Worm (Caenorhabditis elegans) whole organism, early embryonic: ENCODE measurements around the gene Y45F10B.9.

ENCODE experiments used
- B0310.2 ChIP-seq: sonication (generic microtip); optimal IDR thresholded peaks from 2 replicates; lab custom pipeline; 2016; ENCODE audit warnings: mild to moderate bottlenecking, missing genetic modification characterization, missing compliant biosample characterization
- F13C5.2 ChIP-seq: sonication (generic microtip); optimal IDR thresholded peaks from 2 replicates; lab custom pipeline; 2017; ENCODE audit warnings: mild to moderate bottlenecking, missing genetic modification characterization, inconsistent platforms, missing compliant biosample characterization
- aly-1 ChIP-seq: sonication (generic microtip); optimal IDR thresholded peaks from 2 replicates; lab custom pipeline; 2016; ENCODE audit warnings: missing genetic modification characterization, missing compliant biosample characterization
- ama-1 ChIP-seq: fragments of 150-350 bp; optimal IDR thresholded peaks from 2 replicates; lab custom pipeline; 2014
- ceh-13 ChIP-seq: fragments of 200-800 bp; sonication (Bioruptor generic); optimal IDR thresholded peaks from 2 replicates; lab custom pipeline; 2018; ENCODE audit warnings: mild to moderate bottlenecking, missing genetic modification characterization, missing compliant biosample characterization
- ceh-36 ChIP-seq: sonication (generic microtip); optimal IDR thresholded peaks from 2 replicates; lab custom pipeline; 2016; ENCODE audit warnings: missing genetic modification characterization, inconsistent platforms, missing compliant biosample characterization
- ets-7 ChIP-seq: sonication (generic microtip); optimal IDR thresholded peaks from 2 replicates; lab custom pipeline; 2016; ENCODE audit warnings: missing genotype, missing genetic modification characterization, missing compliant biosample characterization
- flt-1 ChIP-seq: fragments of 200-800 bp; sonication (Bioruptor generic); IDR thresholded peaks from 2 replicates; pipeline ENCODE4 v1.3.6; 2022; ENCODE audit warnings: missing genetic modification characterization, missing compliant biosample characterization
- hmbx-1 ChIP-seq: sonication (generic microtip); optimal IDR thresholded peaks from 2 replicates; lab custom pipeline; 2016; ENCODE audit warnings: mild to moderate bottlenecking, missing genetic modification characterization, missing compliant biosample characterization
- hmg-4 ChIP-seq: fragments of 200-800 bp; sonication (Bioruptor generic); optimal IDR thresholded peaks from 2 replicates; lab custom pipeline; 2018; ENCODE audit warnings: mild to moderate bottlenecking, missing genetic modification characterization, missing compliant biosample characterization
- hnd-1 ChIP-seq: sonication (generic microtip); optimal IDR thresholded peaks from 2 replicates; lab custom pipeline; 2016; ENCODE audit warnings: missing genetic modification characterization, missing compliant biosample characterization
- pes-1 ChIP-seq: fragments of 200-800 bp; sonication (Bioruptor generic); IDR thresholded peaks from 2 replicates; pipeline ENCODE4 v1.3.6; 2022; ENCODE audit warnings: missing genetic modification reagents, missing genetic modification characterization, missing compliant biosample characterization
- scrt-1 ChIP-seq: fragments of 200-800 bp; sonication (Bioruptor generic); IDR thresholded peaks from 2 replicates; pipeline ENCODE4 v1.3.6; 2022; ENCODE audit warnings: missing genetic modification characterization, missing compliant biosample characterization
- sea-1 ChIP-seq: fragments of 200-800 bp; sonication (Bioruptor generic); conservative IDR thresholded peaks from 2 replicates; pipeline ENCODE4 v1.3.6; 2022; ENCODE audit warnings: missing genetic modification characterization, missing compliant biosample characterization
- tbx-11 ChIP-seq: fragments of 200-800 bp; sonication (Bioruptor generic); IDR thresholded peaks from 2 replicates; pipeline ENCODE4 v1.3.6; 2022; ENCODE audit warnings: missing genetic modification characterization, missing compliant biosample characterization
- tbx-37 ChIP-seq: fragments of 200-800 bp; sonication (Bioruptor generic); conservative IDR thresholded peaks from 2 replicates; pipeline ENCODE4 v1.3.6; 2022; ENCODE audit warnings: missing genetic modification reagents, missing genetic modification characterization, missing compliant biosample characterization
- tra-4 ChIP-seq: sonication (generic microtip); optimal IDR thresholded peaks from 2 replicates; lab custom pipeline; 2017; ENCODE audit warnings: missing genetic modification characterization, missing compliant biosample characterization

Gene Y45F10B.9

ce11 chrIV:13561629-13562028 is 36.1 kb downstream of the Y45F10B.9 start, which contains the start of the genes Y45F10B.13 and qui-1:
Gene Y45F10B.13 (minus strand): TSS chrIV:13561729.
Gene qui-1 (plus strand): TSS chrIV:13561861.
- no peak for TF ChIP-seq sea-1
- no peak for TF ChIP-seq ets-7
- TF ChIP-seq ama-1: no peak
- TF ChIP-seq F13C5.2 (tag; lab: Kevin White, UChicago): no peak
- TF ChIP-seq flt-1: no peak
- no peak for TF ChIP-seq tbx-37
- no peak for TF ChIP-seq aly-1
- no peak for TF ChIP-seq hnd-1
- no peak for TF ChIP-seq ceh-13
- TF ChIP-seq tra-4 (tag; lab: Kevin White, UChicago): no peak
- TF ChIP-seq pes-1 (GFP tag; lab: Robert Waterston, UW): no peak

ce11 chrIV:13559020-13559419 is 38.7 kb downstream of the Y45F10B.9 start:
- no peak for TF ChIP-seq pes-1 (GFP tag; lab: Robert Waterston, UW)
- TF ChIP-seq hmbx-1 (tag; lab: Kevin White, UChicago): no peak

ce11 chrIV:13557393-13557792 is 40.3 kb downstream of the Y45F10B.9 start:
- no peak for TF ChIP-seq F13C5.2 (tag; lab: Kevin White, UChicago)
- TF ChIP-seq tbx-37: no peak
- TF ChIP-seq scrt-1 (GFP tag; lab: Robert Waterston, UW): no peak
- no peak for TF ChIP-seq tbx-11 (GFP tag; lab: Robert Waterston, UW)
- no peak for TF ChIP-seq sea-1
- TF ChIP-seq ama-1: no peak
- no peak for TF ChIP-seq hmbx-1 (tag; lab: Kevin White, UChicago)
- TF ChIP-seq ceh-13: no peak

ce11 chrIV:13555508-13555907 is 42.2 kb downstream of the Y45F10B.9 start:
- TF ChIP-seq aly-1: no peak
- no peak for TF ChIP-seq hmg-4
- no peak for TF ChIP-seq ets-7
- TF ChIP-seq F13C5.2 (tag; lab: Kevin White, UChicago): no peak
- no peak for TF ChIP-seq ceh-36 (tag; lab: Kevin White, UChicago)
- no peak for TF ChIP-seq tbx-11 (GFP tag; lab: Robert Waterston, UW)
- TF ChIP-seq ceh-13: no peak
- TF ChIP-seq tbx-37: no peak
- no peak for TF ChIP-seq B0310.2 (tag; lab: Kevin White, UChicago)
- TF ChIP-seq hmbx-1 (tag; lab: Kevin White, UChicago): no peak
- no peak for TF ChIP-seq sea-1
- no peak for TF ChIP-seq flt-1
- TF ChIP-seq pes-1 (GFP tag; lab: Robert Waterston, UW): no peak
- no peak for TF ChIP-seq scrt-1 (GFP tag; lab: Robert Waterston, UW)
- TF ChIP-seq ama-1: no peak
- TF ChIP-seq tra-4 (tag; lab: Kevin White, UChicago): no peak
- TF ChIP-seq hnd-1: no peak

- TF ChIP-seq hmg-4 (no peak), ama-1 (no peak), hnd-1 (no peak), tra-4 (tag; lab: Kevin White, UChicago) (no peak), tbx-37 (no peak), tbx-11 (GFP tag; lab: Robert Waterston, UW) (no peak), ceh-13 (no peak), B0310.2 (tag; lab: Kevin White, UChicago) (no peak), flt-1 (no peak), F13C5.2 (tag; lab: Kevin White, UChicago) (no peak), sea-1 (no peak), aly-1 (no peak), pes-1 (GFP tag; lab: Robert Waterston, UW) (no peak), scrt-1 (GFP tag; lab: Robert Waterston, UW) (no peak), ceh-36 (tag; lab: Kevin White, UChicago) (no peak), ets-7 (no peak), hmbx-1 (tag; lab: Kevin White, UChicago) (no peak)
Measured at ce11 chrIV:13554350-13554749, 43.4 kb downstream of the Y45F10B.9 start.

- TF ChIP-seq F13C5.2 (tag; lab: Kevin White, UChicago): peak; percentile 30
- TF ChIP-seq hmg-4: no peak
- TF ChIP-seq ceh-13: no peak
- TF ChIP-seq ets-7: no peak
- TF ChIP-seq tra-4 (tag; lab: Kevin White, UChicago): no peak
- TF ChIP-seq flt-1: no peak
- TF ChIP-seq ceh-36 (tag; lab: Kevin White, UChicago): no peak
- TF ChIP-seq hnd-1: no peak
- no peak for TF ChIP-seq aly-1
- TF ChIP-seq hmbx-1 (tag; lab: Kevin White, UChicago): peak; percentile 21
- no peak for TF ChIP-seq scrt-1 (GFP tag; lab: Robert Waterston, UW)
- TF ChIP-seq pes-1 (GFP tag; lab: Robert Waterston, UW): no peak
Measured at ce11 chrIV:13549350-13549749, 48.4 kb downstream of the Y45F10B.9 start.

- TF ChIP-seq ceh-13: no peak
- no peak for TF ChIP-seq tbx-37
- TF ChIP-seq ets-7: no peak
- TF ChIP-seq hmg-4: no peak
- TF ChIP-seq tbx-11 (GFP tag; lab: Robert Waterston, UW): no peak
- no peak for TF ChIP-seq hnd-1
- no peak for TF ChIP-seq hmbx-1 (tag; lab: Kevin White, UChicago)
- no peak for TF ChIP-seq scrt-1 (GFP tag; lab: Robert Waterston, UW)
- no peak for TF ChIP-seq B0310.2 (tag; lab: Kevin White, UChicago)
- no peak for TF ChIP-seq tra-4 (tag; lab: Kevin White, UChicago)
- TF ChIP-seq ceh-36 (tag; lab: Kevin White, UChicago): no peak
- TF ChIP-seq flt-1: no peak
- no peak for TF ChIP-seq ama-1
- no peak for TF ChIP-seq pes-1 (GFP tag; lab: Robert Waterston, UW)
- TF ChIP-seq aly-1: no peak
- TF ChIP-seq sea-1: no peak
- no peak for TF ChIP-seq F13C5.2 (tag; lab: Kevin White, UChicago)
Measured at ce11 chrIV:13548188-13548587, 49.5 kb downstream of the Y45F10B.9 start, which contains the start of gene F52G2.3. Gene F52G2.3 (minus strand): TSS chrIV:13548230.
